Worm (Caenorhabditis elegans) whole organism, L4 larva: ENCODE measurements around the gene T28D6.3.

Experiments
- ama-1 ChIP-seq: fragments of 150-350 bp; optimal IDR thresholded peaks from 2 replicates; lab custom pipeline; 2014; ENCODE audit warnings: inconsistent platforms, mixed read lengths
- ceh-82 ChIP-seq: sonication (generic microtip); optimal IDR thresholded peaks from 2 replicates; lab custom pipeline; 2017; ENCODE audit warnings: missing biosample characterization, missing genetic modification characterization
- fkh-10 ChIP-seq: fragments of 150-350 bp; optimal IDR thresholded peaks from 2 replicates; lab custom pipeline; 2014; ENCODE audit warnings: missing biosample characterization, missing genetic modification reagents, missing genetic modification characterization
- hlh-30 ChIP-seq: sonication (generic microtip); optimal IDR thresholded peaks from 2 replicates; lab custom pipeline; 2017; ENCODE audit warnings: antibody characterized with exemption, mild to moderate bottlenecking, missing genetic modification characterization, missing compliant biosample characterization; ENCODE audit not compliant: insufficient read depth
- jun-1 ChIP-seq: fragments of 150-350 bp; optimal IDR thresholded peaks from 2 replicates; lab custom pipeline; 2014; ENCODE audit warnings: missing biosample characterization, missing genetic modification reagents, missing genetic modification characterization
- lin-15B ChIP-seq: fragments of 150-350 bp; sonication (generic microtip); optimal IDR thresholded peaks from 3 replicates; lab custom pipeline; 2014; ENCODE audit warnings: missing biosample characterization, missing genetic modification characterization
- lin-39 ChIP-seq: fragments of 150-350 bp; optimal IDR thresholded peaks from 2 replicates; lab custom pipeline; 2014; ENCODE audit warnings: missing biosample characterization, missing genetic modification reagents, missing genetic modification characterization
- mdt-29 ChIP-seq: fragments of 200-800 bp; sonication (Bioruptor generic); IDR thresholded peaks from 2 replicates; pipeline ENCODE4 v1.3.6; 2022; ENCODE audit warnings: missing genetic modification reagents, missing genetic modification characterization, missing compliant biosample characterization
- snpc-4 ChIP-seq: fragments of 150-350 bp; optimal IDR thresholded peaks from 2 replicates; lab custom pipeline; 2014; ENCODE audit warnings: missing biosample characterization, missing genetic modification characterization
- ztf-7 ChIP-seq: fragments of 150-350 bp; optimal IDR thresholded peaks from 2 replicates; lab custom pipeline; 2014; ENCODE audit warnings: missing biosample characterization, missing genetic modification characterization

DNA sequence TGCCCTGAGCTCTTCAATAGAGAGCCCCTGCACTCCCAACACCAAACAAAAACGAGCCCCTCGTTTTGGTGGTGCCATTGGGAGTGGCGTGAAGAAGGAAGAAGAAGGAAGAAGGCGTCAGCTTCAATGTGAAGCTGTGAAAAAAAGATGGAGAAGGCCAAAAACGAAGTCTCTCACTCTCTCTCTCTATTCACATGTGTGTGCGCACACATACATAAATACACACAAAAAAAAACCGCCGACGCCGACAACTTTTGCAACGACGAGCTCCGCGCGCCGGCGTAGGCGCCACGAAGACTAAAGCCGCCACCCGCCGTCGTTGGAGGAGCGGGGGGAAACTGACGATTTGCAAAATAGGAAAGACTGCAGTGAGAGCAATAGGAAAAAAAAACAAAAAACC is 30.5 kb upstream of the T28D6.3 start:
- TF ChIP-seq hlh-30 (tag; lab: Kevin White, UChicago) (no peak), fkh-10 (peak; percentile 6), lin-39 (tag; lab: Kevin White, UChicago) (no peak), mdt-29 (GFP tag; lab: Robert Waterston, UW) (no peak), ceh-82 (no peak), ztf-7 (tag; lab: Kevin White, UChicago) (no peak), ama-1 (lab: Kevin White, UChicago) (no peak), jun-1 (no peak), snpc-4 (tag; lab: Kevin White, UChicago) (no peak), lin-15B (no peak)
